Fruit fly (Drosophila melanogaster) whole organism, embryonic: ENCODE data around the gene CG15916.

Experiments used
- Atf-2 ChIP-seq: fragments of 200-800 bp; sonication (Bioruptor generic); optimal IDR thresholded peaks from 2 replicates; lab custom pipeline; 2016; ENCODE audit warnings: missing biosample characterization, missing genetic modification characterization
- Bdp1 ChIP-seq: fragments of 200-800 bp; sonication (Bioruptor generic); optimal IDR thresholded peaks from 3 replicates; lab custom pipeline; 2016; ENCODE audit warnings: missing biosample characterization, missing genetic modification characterization
- CG10543 ChIP-seq: fragments of 200-800 bp; sonication (Bioruptor generic); optimal IDR thresholded peaks from 3 replicates; lab custom pipeline; 2017; ENCODE audit warnings: missing biosample characterization, mild to moderate bottlenecking, missing genetic modification characterization, moderate library complexity
- CG10565 ChIP-seq: fragments of 200-800 bp; sonication (Bioruptor generic); optimal IDR thresholded peaks from 3 replicates; lab custom pipeline; 2016; ENCODE audit warnings: missing biosample characterization, mild to moderate bottlenecking, missing genetic modification characterization
- CG11247 ChIP-seq: fragments of 200-800 bp; sonication (Bioruptor generic); IDR thresholded peaks from 2 replicates; pipeline ENCODE4 v1.3.6; 2022; ENCODE audit warnings: missing biosample characterization, missing genetic modification characterization
- CG11398 ChIP-seq: fragments of 200-800 bp; sonication (Bioruptor generic); optimal IDR thresholded peaks from 2 replicates; lab custom pipeline; 2016; ENCODE audit warnings: missing biosample characterization, missing genetic modification characterization
- CG11456 ChIP-seq: fragments of 200-800 bp; sonication (Bioruptor generic); IDR thresholded peaks from 3 replicates; pipeline ENCODE4 v1.3.6; 2022; ENCODE audit warnings: missing biosample characterization, missing genetic modification characterization
- CG11504 ChIP-seq: fragments of 200-800 bp; sonication (Bioruptor generic); optimal IDR thresholded peaks from 3 replicates; lab custom pipeline; 2019; ENCODE audit warnings: missing biosample characterization, mild to moderate bottlenecking, missing genetic modification characterization, moderate library complexity
- CG12219 ChIP-seq: fragments of 200-800 bp; sonication (Bioruptor generic); optimal IDR thresholded peaks from 3 replicates; lab custom pipeline; 2018; ENCODE audit warnings: missing biosample characterization, mild to moderate bottlenecking, missing genetic modification characterization
- CG12391 ChIP-seq: fragments of 200-800 bp; sonication (Bioruptor generic); optimal IDR thresholded peaks from 3 replicates; lab custom pipeline; 2018; ENCODE audit warnings: missing biosample characterization, mild to moderate bottlenecking, missing genetic modification characterization, moderate library complexity
- CG13624 ChIP-seq: fragments of 200-800 bp; sonication (Bioruptor generic); optimal IDR thresholded peaks from 2 replicates; lab custom pipeline; 2016; ENCODE audit warnings: missing biosample characterization, missing genetic modification characterization
- CG17912 ChIP-seq: fragments of 200-800 bp; sonication (Bioruptor generic); optimal IDR thresholded peaks from 2 replicates; lab custom pipeline; 2018; ENCODE audit warnings: missing biosample characterization, mild to moderate bottlenecking, missing genetic modification characterization
- CG2129 ChIP-seq: fragments of 200-800 bp; sonication (Bioruptor generic); IDR thresholded peaks from 2 replicates; pipeline ENCODE4 v1.3.6; 2022; ENCODE audit warnings: missing biosample characterization, missing genetic modification characterization; ENCODE audit not compliant: partially characterized antibody
- CG33557 ChIP-seq: fragments of 200-800 bp; sonication (Bioruptor generic); optimal IDR thresholded peaks from 2 replicates; lab custom pipeline; 2019; ENCODE audit warnings: missing biosample characterization, mild to moderate bottlenecking, missing genetic modification characterization, moderate library complexity
- CG4328 ChIP-seq: fragments of 200-800 bp; sonication (Bioruptor generic); optimal IDR thresholded peaks from 3 replicates; lab custom pipeline; 2017; ENCODE audit warnings: missing biosample characterization, missing genetic modification reagents, missing genetic modification characterization
- CG4617 ChIP-seq: fragments of 200-800 bp; sonication (Bioruptor generic); optimal IDR thresholded peaks from 3 replicates; lab custom pipeline; 2016; ENCODE audit warnings: missing biosample characterization, missing genetic modification characterization, borderline replicate concordance
- CG4707 ChIP-seq: fragments of 200-800 bp; sonication (Bioruptor generic); optimal IDR thresholded peaks from 2 replicates; lab custom pipeline; 2018; ENCODE audit warnings: missing biosample characterization, mild to moderate bottlenecking, missing genetic modification characterization, moderate library complexity
- CG6765 ChIP-seq: fragments of 200-800 bp; sonication (Bioruptor generic); optimal IDR thresholded peaks from 3 replicates; lab custom pipeline; 2017; ENCODE audit warnings: missing biosample characterization, mild to moderate bottlenecking, missing genetic modification characterization
- CTCF ChIP-seq: fragments of 200-800 bp; sonication (Bioruptor generic); optimal IDR thresholded peaks from 2 replicates; lab custom pipeline; 2017; ENCODE audit warnings: missing biosample characterization, mild to moderate bottlenecking, missing genetic modification characterization, moderate library complexity
- CoRest ChIP-seq: fragments of 200-800 bp; sonication (Bioruptor generic); optimal IDR thresholded peaks from 3 replicates; lab custom pipeline; 2018; ENCODE audit warnings: missing biosample characterization, mild to moderate bottlenecking, missing genetic modification characterization, moderate library complexity
- Dbx ChIP-seq: fragments of 200-800 bp; sonication (Bioruptor generic); IDR thresholded peaks from 3 replicates; pipeline ENCODE4 v1.3.6; 2022; ENCODE audit warnings: missing biosample characterization, missing genetic modification characterization
- Ets65A ChIP-seq: fragments of 200-800 bp; sonication (Bioruptor generic); peaks from one replicate; lab custom pipeline; 2016; ENCODE audit warnings: missing biosample characterization, missing genetic modification characterization
- H15 ChIP-seq: fragments of 200-800 bp; sonication (Bioruptor generic); IDR thresholded peaks from 3 replicates; pipeline ENCODE4 v1.3.6; 2022; ENCODE audit warnings: missing biosample characterization, missing genetic modification characterization
- HHEX ChIP-seq: fragments of 200-800 bp; sonication (Bioruptor generic); optimal IDR thresholded peaks from 3 replicates; lab custom pipeline; 2017; ENCODE audit warnings: missing biosample characterization, mild to moderate bottlenecking, missing genetic modification characterization, missing genetic modification reagents
- Kr ChIP-seq: fragments of 200-800 bp; sonication (Bioruptor generic); optimal IDR thresholded peaks from 2 replicates; lab custom pipeline; 2017; ENCODE audit warnings: missing biosample characterization, mild to moderate bottlenecking, missing genetic modification characterization
- MBD-R2 ChIP-seq: fragments of 200-800 bp; sonication (Bioruptor generic); IDR thresholded peaks from 2 replicates; pipeline ENCODE4 v1.3.6; 2022; ENCODE audit warnings: missing biosample characterization, missing genetic modification characterization
- Oli ChIP-seq: fragments of 200-800 bp; sonication (Bioruptor generic); optimal IDR thresholded peaks from 2 replicates; lab custom pipeline; 2018; ENCODE audit warnings: missing biosample characterization, mild to moderate bottlenecking, missing genetic modification characterization, moderate library complexity
- Poxn ChIP-seq: fragments of 200-800 bp; sonication (Bioruptor generic); IDR thresholded peaks from 2 replicates; pipeline ENCODE4 v1.3.6; 2022; ENCODE audit warnings: missing biosample characterization, missing genetic modification characterization
- abd-A ChIP-seq: fragments of 200-800 bp; sonication (Bioruptor generic); optimal IDR thresholded peaks from 3 replicates; lab custom pipeline; 2019; ENCODE audit warnings: missing biosample characterization, mild to moderate bottlenecking, missing genetic modification characterization, moderate library complexity
- al ChIP-seq: fragments of 200-800 bp; sonication (Bioruptor generic); IDR thresholded peaks from 2 replicates; pipeline ENCODE4 v1.3.6; 2022; ENCODE audit warnings: missing biosample characterization, missing genetic modification characterization
- aop ChIP-seq: fragments of 200-800 bp; sonication (Bioruptor generic); IDR thresholded peaks from 2 replicates; pipeline ENCODE4 v1.3.6; 2022; ENCODE audit warnings: missing biosample characterization, missing genetic modification characterization
- bigmax ChIP-seq: fragments of 200-800 bp; sonication (Bioruptor generic); optimal IDR thresholded peaks from 2 replicates; lab custom pipeline; 2018; ENCODE audit warnings: missing biosample characterization, mild to moderate bottlenecking, missing genetic modification characterization
- bowl ChIP-seq: fragments of 200-800 bp; sonication (Bioruptor generic); IDR thresholded peaks from 2 replicates; pipeline ENCODE4 v1.3.6; 2022; ENCODE audit warnings: missing biosample characterization, missing genetic modification characterization
- cg ChIP-seq: fragments of 200-800 bp; sonication (Bioruptor generic); optimal IDR thresholded peaks from 3 replicates; lab custom pipeline; 2019; ENCODE audit warnings: missing biosample characterization, mild to moderate bottlenecking, missing genetic modification characterization, moderate library complexity
- dmrt99B ChIP-seq: fragments of 200-800 bp; sonication (Bioruptor generic); optimal IDR thresholded peaks from 2 replicates; lab custom pipeline; 2018; ENCODE audit warnings: missing biosample characterization, mild to moderate bottlenecking, missing genetic modification characterization, moderate library complexity
- fu2 ChIP-seq: fragments of 200-800 bp; sonication (Bioruptor generic); optimal IDR thresholded peaks from 2 replicates; lab custom pipeline; 2016; ENCODE audit warnings: missing biosample characterization, missing genetic modification characterization
- grau ChIP-seq: fragments of 200-800 bp; optimal IDR thresholded peaks from 3 replicates; lab custom pipeline; 2019; ENCODE audit warnings: missing biosample characterization, mild to moderate bottlenecking, missing genetic modification characterization, moderate library complexity
- h ChIP-seq: fragments of >200 bp; optimal IDR thresholded peaks from 2 replicates; lab custom pipeline; 2017
- jing ChIP-seq: fragments of 200-800 bp; sonication (Bioruptor generic); optimal IDR thresholded peaks from 2 replicates; lab custom pipeline; 2018; ENCODE audit warnings: missing biosample characterization, mild to moderate bottlenecking, missing genetic modification characterization
- kah ChIP-seq: fragments of 200-800 bp; sonication (Bioruptor generic); optimal IDR thresholded peaks from 2 replicates; lab custom pipeline; 2018; ENCODE audit warnings: missing biosample characterization, mild to moderate bottlenecking, missing genetic modification characterization
- luna ChIP-seq: fragments of 200-800 bp; sonication (Bioruptor generic); optimal IDR thresholded peaks from 2 replicates; lab custom pipeline; 2016; ENCODE audit warnings: missing biosample characterization, missing genetic modification characterization
- mam ChIP-seq: fragments of 200-800 bp; sonication (Bioruptor generic); optimal IDR thresholded peaks from 3 replicates; lab custom pipeline; 2016; ENCODE audit warnings: missing biosample characterization, missing genetic modification characterization
- pan ChIP-seq, 4 experiments: fragments of >200 bp in 3 of 4; fragments of 200-800 bp in 1 of 4; sonication (Bioruptor generic) in 1 of 4; optimal IDR thresholded peaks in 3 of 4; IDR thresholded peaks in 1 of 4; 2 replicates each; pipeline versions ENCODE4 v1.3.6 to Lab custom; 2017 to 2022; ENCODE audit warnings: missing biosample characterization in 2 of 4, missing genetic modification characterization in 2 of 4, mixed read lengths in 1 of 4
- tap ChIP-seq: fragments of 200-800 bp; optimal IDR thresholded peaks from 3 replicates; lab custom pipeline; 2019; ENCODE audit warnings: missing biosample characterization, mild to moderate bottlenecking, missing genetic modification characterization, moderate library complexity
- ttk ChIP-seq: fragments of 200-800 bp; sonication (Bioruptor generic); IDR thresholded peaks from 2 replicates; pipeline ENCODE4 v2.1.2; 2022; ENCODE audit warnings: missing biosample characterization, missing genetic modification characterization
- unc-4 ChIP-seq: fragments of 200-800 bp; sonication (Bioruptor generic); IDR thresholded peaks from 2 replicates; pipeline ENCODE4 v1.3.6; 2022; ENCODE audit warnings: missing biosample characterization, missing genetic modification characterization; ENCODE audit not compliant: partially characterized antibody
- vfl ChIP-seq: fragments of 200-800 bp; sonication (Bioruptor generic); optimal IDR thresholded peaks from 2 replicates; lab custom pipeline; 2016; ENCODE audit warnings: missing biosample characterization, missing genetic modification characterization
- wek ChIP-seq: fragments of 200-800 bp; sonication (Bioruptor generic); optimal IDR thresholded peaks from 3 replicates; lab custom pipeline; 2018; ENCODE audit warnings: missing biosample characterization, mild to moderate bottlenecking, missing genetic modification characterization, moderate library complexity
- zen ChIP-seq: fragments of 200-800 bp; sonication (Bioruptor generic); optimal IDR thresholded peaks from 3 replicates; lab custom pipeline; 2018; ENCODE audit warnings: missing biosample characterization, mild to moderate bottlenecking, missing genetic modification characterization, moderate library complexity

The CG15916 gene

dm6 chrX:15870777-15871757 lies 19.3 kb upstream of the CG15916 start (continued):
- TF ChIP-seq CG10565 (GFP tag; lab: Kevin White, UChicago) (no peak), CTCF (peak; percentile 11), jing (GFP tag; lab: Kevin White, UChicago) (no peak), pan (optimal IDR thresholded peaks at IDR 0.05; lab: Kevin White, UChicago) (no peak), pan (GFP tag; optimal IDR thresholded peaks at IDR 0.05 in 1 of 2, IDR thresholded peaks at IDR 0.05 in 1 of 2) (peak in 1 of 2 experiments; percentile 23), CG11504 (tag; lab: Kevin White, UChicago) (no peak), Ets65A (GFP tag; lab: Kevin White, UChicago) (no peak), tap (tag; lab: Kevin White, UChicago) (no peak), vfl (no peak), Kr (GFP tag; lab: Kevin White, UChicago) (no peak), kah (peak; percentile 71), bigmax (GFP tag; lab: Kevin White, UChicago) (peak; percentile 32), H15 (GFP tag; lab: Robert Waterston, UW) (no peak), cg (GFP tag; lab: Kevin White, UChicago) (peak; percentile 53), Poxn (GFP tag; lab: Robert Waterston, UW) (no peak), CG11247 (GFP tag; lab: Robert Waterston, UW) (0 out of 2 replicates have a peak, but pooled peaks have one; percentile 28), Dbx (GFP tag; lab: Robert Waterston, UW) (peak; percentile 53; the same call in 1 of the 3 replicates), CG2129 (GFP tag; lab: Robert Waterston, UW) (no peak), ttk (GFP tag; lab: Robert Waterston, UW) (no peak), fu2 (no peak), CG4617 (GFP tag; lab: Kevin White, UChicago) (no peak), h (lab: Kevin White, UChicago) (no peak), CG11398 (GFP tag; lab: Kevin White, UChicago) (peak; percentile 31), abd-A (tag; lab: Kevin White, UChicago) (no peak), MBD-R2 (no peak), CG10543 (GFP tag; lab: Kevin White, UChicago) (no peak), grau (tag; lab: Kevin White, UChicago) (no peak), CG4707 (GFP tag; lab: Kevin White, UChicago) (peak; percentile 72), bowl (no peak), unc-4 (GFP tag; lab: Robert Waterston, UW) (no peak), CG33557 (GFP tag; lab: Kevin White, UChicago) (peak; percentile 53), HHEX (GFP tag; lab: Kevin White, UChicago) (peak; percentile 85), al (GFP tag; lab: Robert Waterston, UW) (no peak), Oli (tag; lab: Kevin White, UChicago) (no peak), CG12219 (GFP tag; lab: Kevin White, UChicago) (peak; percentile 68), CG4328 (peak; percentile 85), CoRest (tag; lab: Kevin White, UChicago) (no peak), luna (peak; percentile 13), CG13624 (peak; percentile 47), CG12391 (no peak), CG11456 (no peak), Bdp1 (GFP tag; lab: Kevin White, UChicago) (no peak), zen (no peak), dmrt99B (tag; lab: Kevin White, UChicago) (no peak), aop (GFP tag; lab: Robert Waterston, UW) (no peak), mam (GFP tag; lab: Kevin White, UChicago) (peak; percentile 4), wek (peak; percentile 90), CG17912 (GFP tag; lab: Kevin White, UChicago) (peak; percentile 78), Atf-2 (GFP tag; lab: Kevin White, UChicago) (peak; percentile 39), CG6765 (GFP tag; lab: Kevin White, UChicago) (peak; percentile 86)
